Worm (Caenorhabditis elegans) whole organism, L4 larva: Measurements from ENCODE around the gene Y50E8A.10.

Experiments used
- aly-2 ChIP-seq: sonication (generic microtip); optimal IDR thresholded peaks from 2 replicates; lab custom pipeline; 2018; ENCODE audit warnings: missing biosample characterization, missing genetic modification characterization
- egl-27 ChIP-seq: sonication (generic microtip); optimal IDR thresholded peaks from 3 replicates; lab custom pipeline; 2017; ENCODE audit warnings: missing biosample characterization, missing genetic modification reagents, missing genetic modification characterization
- fkh-10 ChIP-seq: fragments of 150-350 bp; optimal IDR thresholded peaks from 2 replicates; lab custom pipeline; 2014; ENCODE audit warnings: missing biosample characterization, missing genetic modification reagents, missing genetic modification characterization
- fos-1 ChIP-seq: fragments of 150-350 bp; optimal IDR thresholded peaks from 2 replicates; lab custom pipeline; 2014; ENCODE audit warnings: missing biosample characterization, missing genetic modification characterization
- jun-1 ChIP-seq: fragments of 150-350 bp; optimal IDR thresholded peaks from 2 replicates; lab custom pipeline; 2014; ENCODE audit warnings: missing biosample characterization, missing genetic modification reagents, missing genetic modification characterization
- lin-39 ChIP-seq: fragments of 150-350 bp; optimal IDR thresholded peaks from 2 replicates; lab custom pipeline; 2014; ENCODE audit warnings: missing biosample characterization, missing genetic modification reagents, missing genetic modification characterization
- madf-5 ChIP-seq, 2 experiments: fragments of 200-800 bp; sonication (Bioruptor generic); IDR thresholded peaks; 2 replicates each; pipeline ENCODE4 v1.3.6; 2022; ENCODE audit warnings: missing compliant biosample characterization in 2 of 2, missing genetic modification characterization in 2 of 2
- nhr-11 ChIP-seq: fragments of 150-350 bp; optimal IDR thresholded peaks from 2 replicates; lab custom pipeline; 2014; ENCODE audit warnings: missing biosample characterization, missing genetic modification characterization

DNA sequence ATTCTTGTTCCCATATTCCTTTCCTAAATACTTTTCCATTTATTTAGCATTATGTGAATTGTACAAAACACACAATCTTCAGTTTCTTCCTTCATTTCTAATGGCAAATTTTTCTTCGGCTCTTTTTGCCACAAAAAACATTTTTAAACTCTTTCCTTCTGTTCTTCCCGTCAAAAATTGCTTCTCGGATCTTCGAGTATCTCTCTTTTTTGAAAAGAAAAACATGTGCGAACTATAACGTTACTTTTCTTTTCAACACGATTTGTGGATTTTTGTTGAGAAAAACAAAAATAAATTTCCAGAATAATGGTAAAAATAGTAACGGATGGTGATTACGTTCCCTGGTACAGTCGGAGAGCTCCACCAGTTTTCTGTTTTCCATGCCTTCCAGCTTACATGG, 41.8 kb downstream of the Y50E8A.10 start, which contains the start of gene W06A7.2:
- TF ChIP-seq fos-1 (no peak), jun-1 (tag; lab: Kevin White, UChicago) (no peak), egl-27 (tag; lab: Kevin White, UChicago) (no peak), nhr-11 (tag; lab: Kevin White, UChicago) (no peak), lin-39 (tag; lab: Kevin White, UChicago) (no peak), madf-5 (GFP tag; IDR thresholded peaks at IDR 0.05; lab: Robert Waterston, UW) (no peak), aly-2 (tag; lab: Kevin White, UChicago) (no peak), fkh-10 (GFP tag; lab: Kevin White, UChicago) (no peak)
